Worm (Caenorhabditis elegans) whole organism, early embryonic: ENCODE data around the gene fbxa-215.
"Not testable (repeated sequence)": the region's sequence is repeated elsewhere in the genome, so short reads cannot be mapped to it uniquely, and the experiment has no call there.

Experiments
- B0310.2 ChIP-seq: sonication (generic microtip); optimal IDR thresholded peaks from 2 replicates; lab custom pipeline; 2016; ENCODE audit warnings: mild to moderate bottlenecking, missing genetic modification characterization, missing compliant biosample characterization
- F13C5.2 ChIP-seq: sonication (generic microtip); optimal IDR thresholded peaks from 2 replicates; lab custom pipeline; 2017; ENCODE audit warnings: mild to moderate bottlenecking, missing genetic modification characterization, inconsistent platforms, missing compliant biosample characterization
- aly-1 ChIP-seq: sonication (generic microtip); optimal IDR thresholded peaks from 2 replicates; lab custom pipeline; 2016; ENCODE audit warnings: missing genetic modification characterization, missing compliant biosample characterization
- ama-1 ChIP-seq: fragments of 150-350 bp; optimal IDR thresholded peaks from 2 replicates; lab custom pipeline; 2014
- ceh-36 ChIP-seq: sonication (generic microtip); optimal IDR thresholded peaks from 2 replicates; lab custom pipeline; 2016; ENCODE audit warnings: missing genetic modification characterization, inconsistent platforms, missing compliant biosample characterization
- ets-7 ChIP-seq: sonication (generic microtip); optimal IDR thresholded peaks from 2 replicates; lab custom pipeline; 2016; ENCODE audit warnings: missing genotype, missing genetic modification characterization, missing compliant biosample characterization
- hmbx-1 ChIP-seq: sonication (generic microtip); optimal IDR thresholded peaks from 2 replicates; lab custom pipeline; 2016; ENCODE audit warnings: mild to moderate bottlenecking, missing genetic modification characterization, missing compliant biosample characterization
- hmg-4 ChIP-seq: fragments of 200-800 bp; sonication (Bioruptor generic); optimal IDR thresholded peaks from 2 replicates; lab custom pipeline; 2018; ENCODE audit warnings: mild to moderate bottlenecking, missing genetic modification characterization, missing compliant biosample characterization
- hnd-1 ChIP-seq: sonication (generic microtip); optimal IDR thresholded peaks from 2 replicates; lab custom pipeline; 2016; ENCODE audit warnings: missing genetic modification characterization, missing compliant biosample characterization
- pes-1 ChIP-seq: fragments of 200-800 bp; sonication (Bioruptor generic); IDR thresholded peaks from 2 replicates; pipeline ENCODE4 v1.3.6; 2022; ENCODE audit warnings: missing genetic modification reagents, missing genetic modification characterization, missing compliant biosample characterization
- scrt-1 ChIP-seq: fragments of 200-800 bp; sonication (Bioruptor generic); IDR thresholded peaks from 2 replicates; pipeline ENCODE4 v1.3.6; 2022; ENCODE audit warnings: missing genetic modification characterization, missing compliant biosample characterization
- tbx-37 ChIP-seq: fragments of 200-800 bp; sonication (Bioruptor generic); conservative IDR thresholded peaks from 2 replicates; pipeline ENCODE4 v1.3.6; 2022; ENCODE audit warnings: missing genetic modification reagents, missing genetic modification characterization, missing compliant biosample characterization

DNA sequence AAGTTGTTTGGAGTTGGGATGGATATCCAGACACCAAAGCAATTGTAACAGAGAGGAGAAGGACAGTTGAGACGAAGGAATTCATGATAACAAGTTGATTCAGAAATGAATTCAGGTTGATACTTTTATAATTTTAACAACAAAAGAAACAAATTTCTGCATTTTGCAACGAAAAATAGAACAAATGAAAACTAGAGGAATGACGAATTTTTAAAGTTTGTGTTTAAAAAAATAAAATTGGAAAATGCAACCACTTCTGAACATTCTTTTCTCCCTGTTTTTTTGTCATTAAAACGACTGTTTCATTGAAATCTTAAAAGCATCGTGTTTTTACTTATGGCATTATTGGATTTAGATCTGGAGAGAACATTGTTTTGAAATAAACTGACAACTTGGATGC lies 15.3 kb downstream of the fbxa-215 start, which contains the start of gene C08F11.12:
- not testable (repeated sequence) for TF ChIP-seq ama-1 (lab: Kevin White, UChicago); tbx-37 (GFP tag; lab: Robert Waterston, UW); pes-1; B0310.2 (tag; lab: Kevin White, UChicago); scrt-1; aly-1; ceh-36 (tag; lab: Kevin White, UChicago); hmg-4 (GFP tag; lab: Kevin White, UChicago); ets-7 (tag; lab: Kevin White, UChicago); hmbx-1 (tag; lab: Kevin White, UChicago); hnd-1; F13C5.2 (tag; lab: Kevin White, UChicago)
